In the genomic region with DNA sequence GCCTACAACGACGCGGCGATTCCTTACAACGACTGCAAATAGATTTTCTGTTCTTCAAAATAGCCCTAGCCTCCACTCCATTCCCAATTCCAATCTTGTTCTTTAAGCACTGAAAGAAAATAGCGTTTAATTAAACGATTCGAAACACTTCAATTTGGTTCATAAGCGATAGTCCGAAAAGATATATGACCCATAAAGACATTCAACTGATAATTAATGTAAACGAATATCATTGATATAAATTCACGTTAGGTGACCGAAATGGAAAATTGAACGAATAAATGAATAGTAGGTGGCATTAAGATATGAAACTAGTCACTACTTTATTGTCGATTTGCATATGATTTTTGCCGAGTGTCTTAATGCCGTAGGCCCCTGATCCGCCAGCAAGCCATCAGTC, we compare ENCODE assay signal across 1 fruit fly cellular context.
TF ChIP-seq lines count a peak whose summit lies in the region.

No protein-coding gene starts in this region.

TF ChIP-seq in whole organism, prepupa, 60 proteins besides CTCF, POLR2A, EP300 and RAD21 (continued from another document):
- TF ChIP-seq Ets96B (tag; optimal IDR thresholded peaks at IDR 0.05; lab: Kevin White, UChicago) (peak; percentile 74), Hr38 (GFP tag; optimal IDR thresholded peaks at IDR 0.05; lab: Kevin White, UChicago) (no peak), vri (GFP tag; optimal IDR thresholded peaks at IDR 0.05; lab: Kevin White, UChicago) (no peak), CG11762 (GFP tag; optimal IDR thresholded peaks at IDR 0.05; lab: Kevin White, UChicago; ENCODE audit: insufficient read depth) (no peak), CG8319 (GFP tag; optimal IDR thresholded peaks at IDR 0.05; lab: Kevin White, UChicago) (no peak), CG6808 (GFP tag; optimal IDR thresholded peaks at IDR 0.05; lab: Kevin White, UChicago) (peak; percentile 81)
TF ChIP-seq in whole organism, prepupa: peak in this region for 22.
